Fruit fly (Drosophila melanogaster) whole organism, pupa: ENCODE data around the gene Snapin.

Experiments used
- CG10348 ChIP-seq: fragments of 200-800 bp; sonication (Bioruptor generic); IDR thresholded peaks from 2 replicates; pipeline ENCODE4 v1.3.6; 2022; ENCODE audit warnings: missing biosample characterization, missing genetic modification characterization
- CG12605 ChIP-seq: fragments of 200-800 bp; sonication (Bioruptor generic); IDR thresholded peaks from 2 replicates; pipeline ENCODE4 v1.3.6; 2022; ENCODE audit warnings: missing biosample characterization, missing genetic modification characterization
- CG15710 ChIP-seq: fragments of 200-800 bp; sonication (Bioruptor generic); optimal IDR thresholded peaks from 2 replicates; lab custom pipeline; 2018; ENCODE audit warnings: missing biosample characterization, mild to moderate bottlenecking, missing genetic modification characterization, moderate library complexity
- CG34367 ChIP-seq: fragments of 200-800 bp; sonication (Bioruptor generic); optimal IDR thresholded peaks from 2 replicates; lab custom pipeline; 2018; ENCODE audit warnings: missing biosample characterization, mild to moderate bottlenecking, missing genetic modification characterization
- CG4496 ChIP-seq: fragments of 200-800 bp; sonication (Bioruptor generic); IDR thresholded peaks from 3 replicates; pipeline ENCODE4 v1.3.6; 2022; ENCODE audit warnings: missing biosample characterization, missing genetic modification characterization
- CG8301 ChIP-seq: fragments of 200-800 bp; sonication (Bioruptor generic); optimal IDR thresholded peaks from 2 replicates; lab custom pipeline; 2018; ENCODE audit warnings: missing biosample characterization, mild to moderate bottlenecking, missing genetic modification characterization
- Ets98B ChIP-seq: fragments of 200-800 bp; sonication (Bioruptor generic); IDR thresholded peaks from 2 replicates; pipeline ENCODE4 v1.3.6; 2022; ENCODE audit warnings: missing biosample characterization, missing genetic modification characterization
- Pif1A ChIP-seq: fragments of 200-800 bp; sonication (Bioruptor generic); optimal IDR thresholded peaks from 3 replicates; lab custom pipeline; 2016; ENCODE audit warnings: missing biosample characterization, missing genetic modification characterization
- Snoo ChIP-seq: fragments of 200-800 bp; sonication (Bioruptor generic); optimal IDR thresholded peaks from 3 replicates; lab custom pipeline; 2017; ENCODE audit warnings: missing biosample characterization, mild to moderate bottlenecking, missing genetic modification characterization, inconsistent platforms
- rn ChIP-seq: fragments of 200-800 bp; sonication (Bioruptor generic); IDR thresholded peaks from 2 replicates; pipeline ENCODE4 v1.3.6; 2022; ENCODE audit warnings: missing biosample characterization, missing genetic modification characterization

DNA sequence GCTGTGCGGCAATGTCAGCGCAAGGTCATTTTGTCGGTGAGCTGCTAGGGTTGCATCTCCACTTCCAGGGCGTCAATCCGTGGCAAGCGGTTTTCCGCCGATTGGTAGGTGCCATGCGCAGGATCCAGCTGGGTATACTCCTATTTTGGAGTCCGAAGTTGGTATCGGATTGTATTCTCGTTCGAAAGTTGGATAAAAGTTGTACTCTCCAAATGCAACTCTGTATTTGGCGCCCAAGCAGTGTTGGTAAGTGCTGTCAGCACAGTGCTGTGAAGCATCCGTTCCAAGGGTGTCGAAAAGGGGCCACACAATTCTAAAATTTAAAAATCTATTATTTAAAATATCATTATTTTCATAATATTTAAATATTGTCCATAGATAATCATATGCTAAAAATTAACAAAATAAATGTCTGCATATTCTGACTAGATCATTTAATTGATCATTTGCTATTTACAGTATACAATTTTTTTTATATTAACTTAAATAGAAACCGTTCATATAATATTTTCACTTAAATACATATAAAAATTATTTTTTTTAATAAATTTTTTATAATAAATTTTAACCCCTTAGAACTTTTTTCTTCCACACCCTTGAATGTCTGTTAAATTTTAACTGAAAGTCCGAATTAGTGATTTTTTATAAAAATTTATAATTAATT is 10.9 kb downstream of the Snapin start:
- TF ChIP-seq Ets98B (GFP tag; lab: Robert Waterston, UW): peak; percentile 81
- peak; percentile 58 for TF ChIP-seq rn (GFP tag; lab: Robert Waterston, UW)
- TF ChIP-seq Pif1A: no peak
- peak; percentile 63 for TF ChIP-seq CG8301
- TF ChIP-seq CG34367 (tag; lab: Kevin White, UChicago): peak; percentile 64
- TF ChIP-seq CG10348: 0 out of 2 replicates have a peak, but pooled peaks have one; percentile 13
- TF ChIP-seq CG4496 (GFP tag; lab: Robert Waterston, UW): peak; percentile 87
- peak; percentile 88 for TF ChIP-seq CG15710 (tag; lab: Kevin White, UChicago)
- TF ChIP-seq CG12605 (GFP tag; lab: Robert Waterston, UW): peak; percentile 56
- peak; percentile 85 for TF ChIP-seq Snoo (tag; lab: Kevin White, UChicago)
